Worm (Caenorhabditis elegans) whole organism, dauer: Measurements from ENCODE around the gene sru-31.

ENCODE experiments used
- unc-62 ChIP-seq: sonication (generic microtip); optimal IDR thresholded peaks from 2 replicates; lab custom pipeline; 2017; ENCODE audit warnings: missing biosample characterization, missing genetic modification reagents, missing genetic modification characterization

The sru-31 gene

ce11 chrV:9816390-9816789, at the start of gene sru-31:
TSS of gene sru-31 (plus strand) at chrV:9816690.
- TF ChIP-seq unc-62 (GFP tag; lab: Kevin White, UChicago): no peak

- no peak for TF ChIP-seq unc-62 (GFP tag; lab: Kevin White, UChicago)
Measured at ce11 chrV:9767941-9768340, 48.5 kb upstream of the sru-31 start.

- TF ChIP-seq unc-62 (GFP tag; lab: Kevin White, UChicago): no peak
Measured at ce11 chrV:9768828-9769778, 47.4 kb upstream of the sru-31 start, which contains the start of gene unc-42. TSS of gene unc-42 (minus strand) at chrV:9769391.

- no peak for TF ChIP-seq unc-62 (GFP tag; lab: Kevin White, UChicago)
Measured at ce11 chrV:9771311-9771710, 45.2 kb upstream of the sru-31 start.

- no peak for TF ChIP-seq unc-62 (GFP tag; lab: Kevin White, UChicago)
Measured at ce11 chrV:9771970-9772369, 44.5 kb upstream of the sru-31 start, which contains the start of gene F46B6.2. TSS of gene F46B6.2 (plus strand) at chrV:9772285.

- TF ChIP-seq unc-62 (GFP tag; lab: Kevin White, UChicago): no peak
Measured at ce11 chrV:9775734-9776133, 40.8 kb upstream of the sru-31 start, which contains the start of gene F46B6.12. TSS of gene F46B6.12 (minus strand) at chrV:9775834.

ce11 chrV:9777645-9778044, 38.8 kb upstream of the sru-31 start, which contains the start of gene smg-4:
TSS of gene smg-4 (minus strand) at chrV:9777745.
- no peak for TF ChIP-seq unc-62 (GFP tag; lab: Kevin White, UChicago)

ce11 chrV:9779418-9779817, 37.1 kb upstream of the sru-31 start, which contains the start of gene F46B6.4:
TSS of gene F46B6.4 (minus strand) at chrV:9779518.
- no peak for TF ChIP-seq unc-62 (GFP tag; lab: Kevin White, UChicago)

ce11 chrV:9782045-9782444, 34.4 kb upstream of the sru-31 start:
- TF ChIP-seq unc-62 (GFP tag; lab: Kevin White, UChicago): no peak

- TF ChIP-seq unc-62 (GFP tag; lab: Kevin White, UChicago): no peak
Measured at ce11 chrV:9782969-9783368, 33.5 kb upstream of the sru-31 start, which contains the start of gene F46B6.5. TSS of gene F46B6.5 (minus strand) at chrV:9783069.

- TF ChIP-seq unc-62 (GFP tag; lab: Kevin White, UChicago): no peak
Measured at ce11 chrV:9784215-9784614, 32.3 kb upstream of the sru-31 start.

ce11 chrV:9786721-9787131, 29.8 kb upstream of the sru-31 start, which contains the start of gene F46B6.6:
TSS of gene F46B6.6 (minus strand) at chrV:9786868.
- no peak for TF ChIP-seq unc-62 (GFP tag; lab: Kevin White, UChicago)

- TF ChIP-seq unc-62 (GFP tag; lab: Kevin White, UChicago): no peak
Measured at ce11 chrV:9789657-9790261, 26.7 kb upstream of the sru-31 start, which contains the start of gene ztf-7. TSS of gene ztf-7 (minus strand) at chrV:9789707.

ce11 chrV:9791332-9791731, 25.2 kb upstream of the sru-31 start, which contains the start of gene lipl-2:
TSS of gene lipl-2 (plus strand) at chrV:9791567.
- TF ChIP-seq unc-62 (GFP tag; lab: Kevin White, UChicago): no peak

- no peak for TF ChIP-seq unc-62 (GFP tag; lab: Kevin White, UChicago)
Measured at ce11 chrV:9794997-9795396, 21.5 kb upstream of the sru-31 start.

- TF ChIP-seq unc-62 (GFP tag; lab: Kevin White, UChicago): no peak
Measured at ce11 chrV:9796002-9796401, 20.5 kb upstream of the sru-31 start.
